Worm (Caenorhabditis elegans) whole organism, L1 larva: ENCODE results near the gene F26F2.5.

Source experiments
- alr-1 ChIP-seq: fragments of 200-800 bp; sonication (Bioruptor generic); optimal IDR thresholded peaks from 2 replicates; lab custom pipeline; 2018; ENCODE audit warnings: borderline replicate concordance, mild to moderate bottlenecking, missing genetic modification characterization, missing compliant biosample characterization
- blmp-1 ChIP-seq: fragments of 150-350 bp; optimal IDR thresholded peaks from 2 replicates; lab custom pipeline; 2014; ENCODE audit warnings: missing biosample characterization, missing genetic modification characterization
- elt-3 ChIP-seq, 6 experiments: fragments of 150-350 bp in 1 of 6; sonication (generic microtip); optimal IDR thresholded peaks; 2 replicates each; lab custom pipeline; 2017 to 2018; ENCODE audit warnings: missing biosample characterization in 6 of 6, missing genetic modification characterization in 6 of 6, inconsistent platforms in 1 of 6
- hlh-4 ChIP-seq: sonication (generic microtip); optimal IDR thresholded peaks from 2 replicates; lab custom pipeline; 2016; ENCODE audit warnings: mild to moderate bottlenecking, missing genetic modification characterization, missing compliant biosample characterization
- lin-13 ChIP-seq: fragments of 150-350 bp; optimal IDR thresholded peaks from 2 replicates; lab custom pipeline; 2014; ENCODE audit warnings: missing biosample characterization, missing genetic modification reagents, missing genetic modification characterization
- nhr-237 ChIP-seq: fragments of 150-350 bp; optimal IDR thresholded peaks from 2 replicates; lab custom pipeline; 2014; ENCODE audit warnings: missing biosample characterization, missing genetic modification characterization
- nhr-28 ChIP-seq: fragments of 150-350 bp; optimal IDR thresholded peaks from 2 replicates; lab custom pipeline; 2014; ENCODE audit warnings: missing biosample characterization, missing genetic modification characterization
- nhr-47 ChIP-seq: sonication (generic microtip); optimal IDR thresholded peaks from 2 replicates; lab custom pipeline; 2016; ENCODE audit warnings: mild to moderate bottlenecking, missing genetic modification characterization, moderate library complexity, missing compliant biosample characterization
- nhr-71 ChIP-seq: sonication (generic microtip); optimal IDR thresholded peaks from 2 replicates; lab custom pipeline; 2016; ENCODE audit warnings: mild to moderate bottlenecking, missing genetic modification characterization, moderate library complexity, missing compliant biosample characterization
- skn-1 ChIP-seq: fragments of 150-350 bp; optimal IDR thresholded peaks from 2 replicates; lab custom pipeline; 2014; ENCODE audit warnings: missing biosample characterization, missing genetic modification characterization
- unc-130 ChIP-seq: fragments of 150-350 bp; optimal IDR thresholded peaks from 2 replicates; lab custom pipeline; 2017; ENCODE audit warnings: missing biosample characterization, missing genetic modification characterization, inconsistent platforms
- zag-1 ChIP-seq: fragments of 150-350 bp; optimal IDR thresholded peaks from 2 replicates; lab custom pipeline; 2014; ENCODE audit warnings: missing biosample characterization, missing genetic modification characterization

- TF ChIP-seq nhr-71 (tag; lab: Kevin White, UChicago) (no peak), zag-1 (no peak), nhr-28 (tag; lab: Kevin White, UChicago) (no peak), blmp-1 (tag; lab: Kevin White, UChicago) (no peak), elt-3 (tag; optimal IDR thresholded peaks at IDR 0.05; lab: Kevin White, UChicago) (no peak), hlh-4 (no peak), skn-1 (no peak), lin-13 (GFP tag; lab: Kevin White, UChicago) (no peak), nhr-47 (tag; lab: Kevin White, UChicago) (no peak), nhr-237 (no peak), unc-130 (no peak), alr-1 (no peak)
Observed at ce11 chrV:20608688-20609087, 35.2 kb downstream of the F26F2.5 start, which contains the start of gene ttr-12.
